Fruit fly (Drosophila melanogaster) whole organism, wandering third instar larva: Measurements from ENCODE around the gene CG6204.

Source experiments
- Abd-B ChIP-seq: fragments of >200 bp; optimal IDR thresholded peaks from 2 replicates; lab custom pipeline; 2017; ENCODE audit warnings: missing biosample characterization, missing genetic modification characterization
- CG32264 ChIP-seq: fragments of 200-800 bp; sonication (Bioruptor generic); optimal IDR thresholded peaks from 2 replicates; lab custom pipeline; 2016; ENCODE audit warnings: missing biosample characterization, missing genetic modification characterization
- CG9705 ChIP-seq: fragments of 200-800 bp; sonication (Bioruptor generic); optimal IDR thresholded peaks from 2 replicates; lab custom pipeline; 2018; ENCODE audit warnings: missing biosample characterization, mild to moderate bottlenecking, missing genetic modification characterization
- CrebA ChIP-seq: fragments of 200-800 bp; sonication (Bioruptor generic); optimal IDR thresholded peaks from 2 replicates; lab custom pipeline; 2016; ENCODE audit warnings: missing biosample characterization, mild to moderate bottlenecking, missing genetic modification characterization, borderline replicate concordance
- Dfd ChIP-seq: fragments of >200 bp; optimal IDR thresholded peaks from 2 replicates; lab custom pipeline; 2017; ENCODE audit warnings: missing biosample characterization, missing genetic modification characterization
- Dif ChIP-seq: fragments of 200-275, 200-300 bp; sonication (Bioruptor generic); optimal IDR thresholded peaks from 2 replicates; lab custom pipeline; 2018; ENCODE audit warnings: missing biosample characterization, missing genetic modification characterization; ENCODE audit not compliant: partially characterized antibody
- GATAd ChIP-seq: sonication (Bioruptor generic); optimal IDR thresholded peaks from 2 replicates; lab custom pipeline; 2016; ENCODE audit warnings: missing biosample characterization, missing genetic modification characterization
- HLH106 ChIP-seq: fragments of 200-800 bp; optimal IDR thresholded peaks from 3 replicates; lab custom pipeline; 2019; ENCODE audit warnings: missing biosample characterization, mild to moderate bottlenecking, missing genetic modification characterization, moderate library complexity
- Hnf4 ChIP-seq: fragments of 200-800 bp; sonication (Bioruptor generic); optimal IDR thresholded peaks from 2 replicates; lab custom pipeline; 2016; ENCODE audit warnings: missing biosample characterization, mild to moderate bottlenecking, missing genetic modification characterization
- Hr78 ChIP-seq: fragments of >200 bp; optimal IDR thresholded peaks from 2 replicates; lab custom pipeline; 2017; ENCODE audit warnings: missing biosample characterization, missing genetic modification characterization
- Hr83 ChIP-seq: fragments of 200-300 bp; sonication (Bioruptor generic); optimal IDR thresholded peaks from 2 replicates; lab custom pipeline; 2016; ENCODE audit warnings: missing biosample characterization, mild to moderate bottlenecking, missing genetic modification characterization, moderate library complexity; ENCODE audit not compliant: poor library complexity, severe bottlenecking
- Jra ChIP-seq: sonication (Bioruptor generic); optimal IDR thresholded peaks from 2 replicates; lab custom pipeline; 2016; ENCODE audit warnings: missing biosample characterization, missing genetic modification characterization
- Mio ChIP-seq: sonication (Bioruptor generic); optimal IDR thresholded peaks from 2 replicates; lab custom pipeline; 2016; ENCODE audit warnings: missing biosample characterization, missing genetic modification characterization
- Myc ChIP-seq: fragments of >200 bp; optimal IDR thresholded peaks from 2 replicates; lab custom pipeline; 2017
- N ChIP-seq: fragments of >200 bp; optimal IDR thresholded peaks from 2 replicates; lab custom pipeline; 2018; ENCODE audit warnings: missing biosample characterization, missing external identifiers, missing genetic modification characterization
- OdsH ChIP-seq: fragments of 200-800 bp; sonication (Bioruptor generic); optimal IDR thresholded peaks from 2 replicates; lab custom pipeline; 2016; ENCODE audit warnings: missing biosample characterization, mild to moderate bottlenecking, missing genetic modification characterization
- Rel ChIP-seq, 2 experiments: fragments of 200-800 bp; sonication (Bioruptor generic) in 1 of 2; optimal IDR thresholded peaks; 2 replicates in 1 of 2; 3 replicates in 1 of 2; lab custom pipeline; 2016 to 2019; ENCODE audit warnings: mild to moderate bottlenecking in 2 of 2, missing biosample characterization in 2 of 2, missing genetic modification characterization in 2 of 2, moderate library complexity in 1 of 2
- Sp1 ChIP-seq: fragments of 200-800 bp; sonication (Bioruptor generic); optimal IDR thresholded peaks from 3 replicates; lab custom pipeline; 2019; ENCODE audit warnings: missing biosample characterization, mild to moderate bottlenecking, missing genetic modification characterization, moderate library complexity
- Vsx2 ChIP-seq: fragments of 200-300, 225-300 bp; sonication (Bioruptor generic); optimal IDR thresholded peaks from 2 replicates; lab custom pipeline; 2018; ENCODE audit warnings: missing biosample characterization, missing genetic modification characterization; ENCODE audit not compliant: partially characterized antibody
- br ChIP-seq: fragments of 200-800 bp; sonication (Bioruptor generic); optimal IDR thresholded peaks from 2 replicates; lab custom pipeline; 2016; ENCODE audit warnings: missing biosample characterization, missing genetic modification characterization
- brk ChIP-seq: fragments of 200-800 bp; sonication (Bioruptor generic); optimal IDR thresholded peaks from 2 replicates; lab custom pipeline; 2016; ENCODE audit warnings: missing biosample characterization, mild to moderate bottlenecking, missing genetic modification characterization
- dl ChIP-seq, 2 experiments: fragments of 175-275, 200-275 bp in 1 of 2; fragments of 200-275 bp in 1 of 2; sonication (Bioruptor generic); optimal IDR thresholded peaks; lab custom pipeline; 2018; ENCODE audit warnings: mild to moderate bottlenecking in 2 of 2, missing biosample characterization in 2 of 2, missing genetic modification characterization in 2 of 2, moderate library complexity in 2 of 2; ENCODE audit not compliant: partially characterized antibody in 2 of 2, insufficient read depth in 1 of 2
- dmrt93B ChIP-seq: fragments of 200-800 bp; sonication (Bioruptor generic); optimal IDR thresholded peaks from 2 replicates; lab custom pipeline; 2018; ENCODE audit warnings: missing biosample characterization, mild to moderate bottlenecking, missing genetic modification characterization
- dsf ChIP-seq: sonication (Bioruptor generic); optimal IDR thresholded peaks from 2 replicates; lab custom pipeline; 2016; ENCODE audit warnings: missing biosample characterization, missing genetic modification characterization, borderline replicate concordance
- ey ChIP-seq: fragments of 200-800 bp; sonication (Bioruptor generic); optimal IDR thresholded peaks from 2 replicates; lab custom pipeline; 2016; ENCODE audit warnings: missing biosample characterization, missing genetic modification characterization
- foxo ChIP-seq, 2 experiments: fragments of 200-800 bp; sonication (Bioruptor generic); optimal IDR thresholded peaks; 2 replicates in 1 of 2; 3 replicates in 1 of 2; lab custom pipeline; 2016 to 2017; ENCODE audit warnings: missing biosample characterization in 2 of 2, missing genetic modification characterization in 2 of 2
- fru ChIP-seq: fragments of 200-800 bp; sonication (Bioruptor generic); optimal IDR thresholded peaks from 3 replicates; lab custom pipeline; 2016; ENCODE audit warnings: missing biosample characterization, mild to moderate bottlenecking, missing genetic modification characterization
- h ChIP-seq: fragments of 200-800 bp; sonication (Bioruptor generic); optimal IDR thresholded peaks from 3 replicates; lab custom pipeline; 2016; ENCODE audit warnings: missing biosample characterization, mild to moderate bottlenecking, missing genetic modification characterization
- jim ChIP-seq: fragments of 175-275, 200-325 bp; sonication (Bioruptor generic); optimal IDR thresholded peaks from 2 replicates; lab custom pipeline; 2016; ENCODE audit warnings: missing biosample characterization, mild to moderate bottlenecking, missing genetic modification characterization
- lola ChIP-seq: fragments of >200 bp; optimal IDR thresholded peaks from 2 replicates; lab custom pipeline; 2017; ENCODE audit warnings: missing biosample characterization, missing genetic modification characterization
- pan ChIP-seq: fragments of >200 bp; optimal IDR thresholded peaks from 2 replicates; lab custom pipeline; 2017
- psq ChIP-seq: fragments of 200-800 bp; sonication (Bioruptor generic); optimal IDR thresholded peaks from 3 replicates; lab custom pipeline; 2017; ENCODE audit warnings: missing biosample characterization, mild to moderate bottlenecking, missing genetic modification characterization, moderate library complexity
- rgr ChIP-seq: fragments of 200-800 bp; sonication (Bioruptor generic); optimal IDR thresholded peaks from 3 replicates; lab custom pipeline; 2016; ENCODE audit warnings: missing biosample characterization, mild to moderate bottlenecking, missing genetic modification characterization
- sage ChIP-seq: fragments of 200-800 bp; sonication (Bioruptor generic); optimal IDR thresholded peaks from 2 replicates; lab custom pipeline; 2016; ENCODE audit warnings: missing biosample characterization, mild to moderate bottlenecking, missing genetic modification characterization
- sv ChIP-seq: fragments of 200-800 bp; sonication (Bioruptor generic); optimal IDR thresholded peaks from 3 replicates; lab custom pipeline; 2016; ENCODE audit warnings: missing biosample characterization, missing genetic modification characterization
- tai ChIP-seq: sonication (Bioruptor generic); optimal IDR thresholded peaks from 2 replicates; lab custom pipeline; 2016; ENCODE audit warnings: missing biosample characterization, missing genetic modification characterization
- usp ChIP-seq: fragments of >200 bp; optimal IDR thresholded peaks from 2 replicates; lab custom pipeline; 2017; ENCODE audit warnings: missing biosample characterization, missing genetic modification characterization
- woc ChIP-seq: sonication (Bioruptor generic); optimal IDR thresholded peaks from 2 replicates; lab custom pipeline; 2016; ENCODE audit warnings: missing biosample characterization, mild to moderate bottlenecking, missing genetic modification characterization

CG6204 gene

dm6 chr3R:24169362-24169761, 24.3 kb upstream of the CG6204 start, which contains the start of gene CG5510:
Gene CG5510 (minus strand): TSS chr3R:24169562.
- TF ChIP-seq Abd-B (GFP tag; lab: Kevin White, UChicago) (no peak), Jra (GFP tag; lab: Kevin White, UChicago) (peak; percentile 76), HLH106 (peak; percentile 21), br (GFP tag; lab: Kevin White, UChicago) (peak; percentile 2), sage (GFP tag; lab: Kevin White, UChicago) (no peak), Dif (no peak), CrebA (GFP tag; lab: Kevin White, UChicago) (no peak), CG32264 (GFP tag; lab: Kevin White, UChicago) (no peak), sv (GFP tag; lab: Kevin White, UChicago) (peak; percentile 6), lola (GFP tag; lab: Kevin White, UChicago) (no peak), OdsH (GFP tag; lab: Kevin White, UChicago) (no peak), usp (GFP tag; lab: Kevin White, UChicago) (no peak), pan (lab: Kevin White, UChicago) (no peak), dl (GFP tag; optimal IDR thresholded peaks at IDR 0.05; lab: Kevin White, UChicago; ENCODE audit: insufficient read depth in 1 of 2, partially characterized antibody in 2 of 2) (peak in 1 of 2 experiments; percentile 8), Myc (lab: Kevin White, UChicago) (no peak), Vsx2 (GFP tag; lab: Kevin White, UChicago) (no peak), CG9705 (GFP tag; lab: Kevin White, UChicago) (no peak), ey (peak; percentile 27), fru (peak; percentile 36), dsf (GFP tag; lab: Kevin White, UChicago) (no peak), psq (no peak), Hr83 (peak; percentile 52), jim (GFP tag; lab: Kevin White, UChicago) (no peak), dmrt93B (GFP tag; lab: Kevin White, UChicago) (no peak), Rel (GFP tag; optimal IDR thresholded peaks at IDR 0.05; lab: Kevin White, UChicago) (no peak), Rel (tag; optimal IDR thresholded peaks at IDR 0.05; lab: Kevin White, UChicago) (peak; percentile 45), Mio (GFP tag; lab: Kevin White, UChicago) (no peak), Hnf4 (GFP tag; lab: Kevin White, UChicago) (no peak), GATAd (GFP tag; lab: Kevin White, UChicago) (no peak), tai (GFP tag; lab: Kevin White, UChicago) (no peak), Hr78 (GFP tag; lab: Kevin White, UChicago) (no peak), N (no peak), brk (no peak), Dfd (no peak), foxo (GFP tag; optimal IDR thresholded peaks at IDR 0.05; lab: Kevin White, UChicago) (no peak), woc (GFP tag; lab: Kevin White, UChicago) (peak; percentile 14), h (GFP tag; lab: Kevin White, UChicago) (peak; percentile 33), Sp1 (GFP tag; lab: Kevin White, UChicago) (peak; percentile 10), rgr (GFP tag; lab: Kevin White, UChicago) (no peak)

- TF ChIP-seq Dfd: no peak
- TF ChIP-seq Mio (GFP tag; lab: Kevin White, UChicago): no peak
- TF ChIP-seq CG9705 (GFP tag; lab: Kevin White, UChicago): no peak
- TF ChIP-seq Hr78 (GFP tag; lab: Kevin White, UChicago): no peak
- no peak for TF ChIP-seq sage (GFP tag; lab: Kevin White, UChicago)
- no peak for TF ChIP-seq Dif
- no peak for TF ChIP-seq dmrt93B (GFP tag; lab: Kevin White, UChicago)
- no peak for TF ChIP-seq Myc (lab: Kevin White, UChicago)
- no peak for TF ChIP-seq CrebA (GFP tag; lab: Kevin White, UChicago)
Observed at dm6 chr3R:24172379-24172778, 21.3 kb upstream of the CG6204 start, which contains the start of gene CG13606. Gene CG13606 (plus strand): TSS chr3R:24172628.
